Fruit fly (Drosophila melanogaster): ENCODE measurements around the gene Cpr76Bd.
A peak's percentile ranks its signal among the peaks of the same experiment; 100 is the strongest.

The Cpr76Bd gene

DNA sequence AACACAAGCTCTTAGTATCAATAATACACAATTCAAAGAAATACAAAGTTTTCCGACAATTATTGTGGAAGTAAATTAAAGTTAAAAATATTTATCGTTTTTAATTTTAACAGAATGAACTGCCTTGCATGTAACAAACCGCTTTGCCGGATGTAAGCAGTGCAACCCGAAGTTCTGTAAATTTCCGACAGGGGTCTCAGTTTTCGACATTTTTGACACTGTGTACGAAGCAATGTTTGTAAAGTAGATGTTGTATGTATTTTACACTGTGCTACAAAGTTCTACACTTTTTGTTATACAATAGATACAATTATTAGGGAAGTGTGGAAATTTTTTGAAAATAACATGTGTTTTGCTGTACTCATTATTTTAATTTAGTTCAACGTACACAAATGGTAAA, 16.0 kb upstream of the Cpr76Bd start (continued):
- TF ChIP-seq pita (GFP tag; optimal IDR thresholded peaks at IDR 0.05): peak; percentile 40
- peak; percentile 86 for TF ChIP-seq CG3407 (GFP tag; optimal IDR thresholded peaks at IDR 0.05)
- TF ChIP-seq Fer2 (tag; optimal IDR thresholded peaks at IDR 0.05): peak; percentile 91
- TF ChIP-seq Ravus (GFP tag; IDR thresholded peaks at IDR 0.05): peak; percentile 27; the same call in 1 of the 2 replicates
- peak; percentile 74 for TF ChIP-seq CG12391 (tag; optimal IDR thresholded peaks at IDR 0.05)
- TF ChIP-seq Neu2 (GFP tag; optimal IDR thresholded peaks at IDR 0.05; ENCODE audit: borderline replicate concordance): peak; percentile 64
- peak; percentile 79 for TF ChIP-seq CG2712 (tag; optimal IDR thresholded peaks at IDR 0.05)
- TF ChIP-seq CG11560 (tag; IDR thresholded peaks at IDR 0.05): peak; percentile 77; the same call in 2 of the 3 replicates
- peak; percentile 76 for TF ChIP-seq org-1 (GFP tag; optimal IDR thresholded peaks at IDR 0.05)
- TF ChIP-seq Nf-YB (GFP tag; optimal IDR thresholded peaks at IDR 0.05): no peak
- peak; percentile 65 for TF ChIP-seq GATAe (GFP tag; conservative IDR thresholded peaks at IDR 0.05)
- peak; percentile 58; the same call in 2 of the 3 replicates for TF ChIP-seq CG16813 (GFP tag; IDR thresholded peaks at IDR 0.05; ENCODE audit: partially characterized antibody)
- peak; percentile 75 for TF ChIP-seq Mes4 (GFP tag; optimal IDR thresholded peaks at IDR 0.05)
- TF ChIP-seq scrt (GFP tag; optimal IDR thresholded peaks at IDR 0.05): peak; percentile 64
- TF ChIP-seq Hr3 (GFP tag; optimal IDR thresholded peaks at IDR 0.05): peak; percentile 89
- TF ChIP-seq Bdp1 (GFP tag; optimal IDR thresholded peaks at IDR 0.05): peak; percentile 68
- TF ChIP-seq CG31441 (GFP tag; IDR thresholded peaks at IDR 0.05): peak; percentile 78
- TF ChIP-seq CG1233 (GFP tag; optimal IDR thresholded peaks at IDR 0.05): peak; percentile 92
- peak; percentile 65 for TF ChIP-seq CG32767 (GFP tag; IDR thresholded peaks at IDR 0.05)
- TF ChIP-seq Taf1 (GFP tag; IDR thresholded peaks at IDR 0.05): peak; percentile 64; the same call in 1 of the 2 replicates
- TF ChIP-seq Bgb (GFP tag; IDR thresholded peaks at IDR 0.05; ENCODE audit: partially characterized antibody): peak; percentile 82
- peak; percentile 78 for TF ChIP-seq peb (GFP tag; IDR thresholded peaks at IDR 0.05)
- TF ChIP-seq zen (tag; optimal IDR thresholded peaks at IDR 0.05): peak; percentile 89
- TF ChIP-seq CG1792 (GFP tag; optimal IDR thresholded peaks at IDR 0.05): peak; percentile 79
- TF ChIP-seq CG12155 (GFP tag; optimal IDR thresholded peaks at IDR 0.05): peak; percentile 70
- peak; percentile 93 for TF ChIP-seq NfI (GFP tag; optimal IDR thresholded peaks at IDR 0.05)
- peak; percentile 91 for TF ChIP-seq al (GFP tag; IDR thresholded peaks at IDR 0.05)
- TF ChIP-seq CG13624 (GFP tag; optimal IDR thresholded peaks at IDR 0.05): peak; percentile 94

DNA sequence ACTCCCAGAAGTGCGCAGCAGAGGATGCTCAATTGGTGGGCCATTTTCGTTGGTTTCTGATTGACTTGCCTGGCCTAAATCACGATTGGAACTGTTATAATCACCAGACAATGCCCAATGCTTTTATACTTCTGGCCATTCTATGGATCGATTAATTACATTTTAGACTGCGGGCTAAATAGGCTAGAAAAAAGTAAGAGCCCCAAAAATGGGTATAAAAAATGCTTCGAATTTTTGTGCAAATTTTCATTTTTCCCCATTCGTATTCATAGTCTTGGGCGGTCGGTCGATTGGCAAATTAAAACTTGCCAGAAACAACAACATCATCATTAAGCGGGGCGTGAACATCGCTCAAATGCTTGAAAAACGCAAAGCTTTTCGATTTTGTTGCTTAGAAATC, 14.3 kb upstream of the Cpr76Bd start, which contains the start of gene Cpr76Ba:
Gene Cpr76Ba, minus strand, starts transcription at position 101 of the 400 bp plus-strand sequence.
- TF ChIP-seq scrt (GFP tag; optimal IDR thresholded peaks at IDR 0.05) (no peak), Hr39 (optimal IDR thresholded peaks at IDR 0.05) (no peak), Med (GFP tag) (no peak), Hr78 (GFP tag; optimal IDR thresholded peaks at IDR 0.05) (no peak), Scr (GFP tag; IDR thresholded peaks at IDR 0.05; ENCODE audit: partially characterized antibody) (no peak), CG4424 (GFP tag; optimal IDR thresholded peaks at IDR 0.05) (no peak), vfl (GFP tag; optimal IDR thresholded peaks at IDR 0.05) (no peak), dan (GFP tag; IDR thresholded peaks at IDR 0.05) (no peak), nom (GFP tag; optimal IDR thresholded peaks at IDR 0.05) (no peak)

DNA sequence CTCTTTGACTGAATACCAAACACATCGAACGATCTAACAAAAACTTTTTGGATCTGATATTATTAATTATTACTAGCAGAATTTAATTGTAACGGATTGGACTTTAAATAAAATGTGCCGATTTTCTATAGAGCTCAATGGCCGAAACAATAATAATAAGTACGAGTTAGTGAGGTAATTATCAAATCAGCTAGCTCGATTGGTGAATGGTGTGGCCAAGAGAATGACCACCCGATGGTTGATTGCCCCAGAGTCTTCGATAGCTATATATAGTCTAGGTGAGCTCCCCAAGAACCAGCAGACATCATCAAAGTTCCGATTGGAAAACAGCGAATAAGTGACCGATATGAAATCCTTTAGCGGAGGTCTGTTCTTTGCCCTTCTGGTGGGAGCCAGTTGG, 13.2 kb upstream of the Cpr76Bd start, which contains the start of gene Cpr76Bb:
Gene Cpr76Bb, plus strand, starts transcription at position 301 of the 400 bp plus-strand sequence.
- TF ChIP-seq CG10959 (GFP tag; IDR thresholded peaks at IDR 0.05): no peak
- no peak for TF ChIP-seq Nf-YB (GFP tag; optimal IDR thresholded peaks at IDR 0.05)
- no peak for TF ChIP-seq CG4707 (GFP tag; optimal IDR thresholded peaks at IDR 0.05)
- no peak for TF ChIP-seq CG34422 (GFP tag; IDR thresholded peaks at IDR 0.05)
- no peak for TF ChIP-seq bab2 (GFP tag; optimal IDR thresholded peaks at IDR 0.05)
- TF ChIP-seq tx (GFP tag; optimal IDR thresholded peaks at IDR 0.05): no peak
- TF ChIP-seq CG30431 (GFP tag; optimal IDR thresholded peaks at IDR 0.05): no peak
- no peak for TF ChIP-seq CG11560 (tag; IDR thresholded peaks at IDR 0.05)
- no peak for TF ChIP-seq seq (GFP tag; IDR thresholded peaks at IDR 0.05)
- no peak for TF ChIP-seq Stat92E (GFP tag; optimal IDR thresholded peaks at IDR 0.05)
- TF ChIP-seq Ada2b (GFP tag; IDR thresholded peaks at IDR 0.05): no peak
- TF ChIP-seq Dip2 (GFP tag; IDR thresholded peaks at IDR 0.05): no peak
- no peak for TF ChIP-seq CG42726 (GFP tag; IDR thresholded peaks at IDR 0.05; ENCODE audit: partially characterized antibody)
